Worm (Caenorhabditis elegans) whole organism, L2 larva: ENCODE measurements around the gene K08E3.2.

ENCODE experiments used
- C34F6.9 ChIP-seq: fragments of 150-350 bp; optimal IDR thresholded peaks from 2 replicates; lab custom pipeline; 2014; ENCODE audit warnings: missing biosample characterization, missing genetic modification characterization
- F13H6.1 ChIP-seq: sonication (generic microtip); optimal IDR thresholded peaks from 2 replicates; lab custom pipeline; 2016; ENCODE audit warnings: missing genetic modification characterization, missing compliant biosample characterization
- R02D3.7 ChIP-seq: fragments of 150-350 bp; optimal IDR thresholded peaks from 2 replicates; lab custom pipeline; 2014; ENCODE audit warnings: missing biosample characterization, missing genetic modification characterization
- Y55F3AM.14 ChIP-seq: fragments of 200-800 bp; sonication (Bioruptor generic); optimal IDR thresholded peaks from 2 replicates; lab custom pipeline; 2018; ENCODE audit warnings: mild to moderate bottlenecking, missing genetic modification characterization, missing compliant biosample characterization
- ZK546.5 ChIP-seq: sonication (generic microtip); optimal IDR thresholded peaks from 2 replicates; lab custom pipeline; 2017; ENCODE audit warnings: missing biosample characterization, missing genetic modification characterization
- alr-1 ChIP-seq: fragments of 150-350 bp; optimal IDR thresholded peaks from 2 replicates; lab custom pipeline; 2014; ENCODE audit warnings: missing biosample characterization, missing genetic modification characterization
- aly-2 ChIP-seq: fragments of 150-350 bp; optimal IDR thresholded peaks from 2 replicates; lab custom pipeline; 2014; ENCODE audit warnings: missing biosample characterization, missing genetic modification characterization
- ama-1 ChIP-seq: fragments of 150-350 bp; optimal IDR thresholded peaks from 2 replicates; lab custom pipeline; 2018; ENCODE audit warnings: inconsistent platforms
- blmp-1 ChIP-seq: sonication (generic microtip); optimal IDR thresholded peaks from 2 replicates; lab custom pipeline; 2017; ENCODE audit warnings: missing genetic modification characterization, mild to moderate bottlenecking, missing compliant biosample characterization, antibody characterized with exemption, moderate library complexity; ENCODE audit not compliant: insufficient read depth
- ceh-16 ChIP-seq: fragments of 150-350 bp; optimal IDR thresholded peaks from 2 replicates; lab custom pipeline; 2014; ENCODE audit warnings: missing biosample characterization, missing genetic modification characterization
- ceh-82 ChIP-seq: fragments of 150-350 bp; optimal IDR thresholded peaks from 2 replicates; lab custom pipeline; 2014; ENCODE audit warnings: missing biosample characterization, missing genetic modification characterization
- crh-2 ChIP-seq: sonication (generic microtip); optimal IDR thresholded peaks from 2 replicates; lab custom pipeline; 2017; ENCODE audit warnings: missing biosample characterization, missing genetic modification characterization
- dmd-4 ChIP-seq: sonication (generic microtip); optimal IDR thresholded peaks from 2 replicates; lab custom pipeline; 2017; ENCODE audit warnings: missing biosample characterization, missing genetic modification characterization
- egl-27 ChIP-seq: sonication (generic microtip); optimal IDR thresholded peaks from 3 replicates; lab custom pipeline; 2017; ENCODE audit warnings: missing biosample characterization, missing genetic modification reagents, missing genetic modification characterization
- elt-1 ChIP-seq: fragments of 150-350 bp; optimal IDR thresholded peaks from 2 replicates; lab custom pipeline; 2014; ENCODE audit warnings: missing biosample characterization, missing genetic modification characterization
- elt-3 ChIP-seq: sonication (generic microtip); optimal IDR thresholded peaks from 2 replicates; lab custom pipeline; 2017; ENCODE audit warnings: missing biosample characterization, missing genetic modification characterization
- fos-1 ChIP-seq: fragments of 150-350 bp; optimal IDR thresholded peaks from 2 replicates; lab custom pipeline; 2014; ENCODE audit warnings: missing biosample characterization, missing genetic modification characterization
- gmeb-1 ChIP-seq: fragments of 150-350 bp; optimal IDR thresholded peaks from 2 replicates; lab custom pipeline; 2014; ENCODE audit warnings: missing biosample characterization, missing genetic modification characterization
- lin-11 ChIP-seq: fragments of 150-350 bp; sonication (generic microtip); optimal IDR thresholded peaks from 2 replicates; lab custom pipeline; 2014; ENCODE audit warnings: missing biosample characterization, missing genetic modification characterization, inconsistent platforms, mixed read lengths
- lin-13 ChIP-seq: fragments of 150-350 bp; optimal IDR thresholded peaks from 2 replicates; lab custom pipeline; 2014; ENCODE audit warnings: missing biosample characterization, missing genetic modification reagents, missing genetic modification characterization
- lin-39 ChIP-seq: fragments of 150-350 bp; optimal IDR thresholded peaks from 2 replicates; lab custom pipeline; 2014; ENCODE audit warnings: missing biosample characterization, missing genetic modification reagents, missing genetic modification characterization
- lsy-2 ChIP-seq, 2 experiments: fragments of 150-350 bp in 1 of 2; sonication (generic microtip) in 1 of 2; optimal IDR thresholded peaks; 2 replicates each; lab custom pipeline; 2014 to 2017; ENCODE audit warnings: missing biosample characterization in 2 of 2, missing genetic modification characterization in 2 of 2
- mab-5 ChIP-seq: fragments of 150-350 bp; optimal IDR thresholded peaks from 2 replicates; lab custom pipeline; 2014; ENCODE audit warnings: missing biosample characterization, missing genetic modification characterization
- mbf-1 ChIP-seq: sonication (generic microtip); optimal IDR thresholded peaks from 2 replicates; lab custom pipeline; 2017; ENCODE audit warnings: missing biosample characterization, missing genetic modification characterization
- mdl-1 ChIP-seq, 2 experiments: fragments of 150-350 bp in 1 of 2; sonication (generic microtip) in 1 of 2; optimal IDR thresholded peaks; 2 replicates each; lab custom pipeline; 2017; ENCODE audit warnings: missing biosample characterization in 2 of 2, missing genetic modification characterization in 2 of 2
- nhr-10 ChIP-seq: sonication (generic microtip); optimal IDR thresholded peaks from 2 replicates; lab custom pipeline; 2017; ENCODE audit warnings: missing biosample characterization, missing genetic modification characterization
- nhr-11 ChIP-seq: fragments of 150-350 bp; optimal IDR thresholded peaks from 2 replicates; lab custom pipeline; 2014; ENCODE audit warnings: missing biosample characterization, missing genetic modification characterization
- nhr-12 ChIP-seq: fragments of 150-350 bp; optimal IDR thresholded peaks from 2 replicates; lab custom pipeline; 2014; ENCODE audit warnings: missing biosample characterization, missing genetic modification characterization
- nhr-129 ChIP-seq: fragments of 150-350 bp; optimal IDR thresholded peaks from 2 replicates; lab custom pipeline; 2014; ENCODE audit warnings: missing biosample characterization, missing genetic modification characterization
- nhr-21 ChIP-seq: fragments of 150-350 bp; optimal IDR thresholded peaks from 2 replicates; lab custom pipeline; 2014; ENCODE audit warnings: missing biosample characterization, missing genetic modification characterization
- nhr-23 ChIP-seq: fragments of 150-350 bp; optimal IDR thresholded peaks from 2 replicates; lab custom pipeline; 2014; ENCODE audit warnings: missing biosample characterization, missing genetic modification reagents, missing genetic modification characterization
- nhr-237 ChIP-seq: fragments of 150-350 bp; optimal IDR thresholded peaks from 2 replicates; lab custom pipeline; 2014; ENCODE audit warnings: missing biosample characterization, missing genetic modification characterization
- nhr-25 ChIP-seq: fragments of 150-350 bp; sonication (generic microtip); optimal IDR thresholded peaks from 3 replicates; lab custom pipeline; 2014; ENCODE audit warnings: missing biosample characterization, missing genetic modification characterization
- nhr-6 ChIP-seq: fragments of 150-350 bp; optimal IDR thresholded peaks from 2 replicates; lab custom pipeline; 2014; ENCODE audit warnings: missing biosample characterization, missing genetic modification characterization
- nhr-77 ChIP-seq: fragments of 150-350 bp; optimal IDR thresholded peaks from 2 replicates; lab custom pipeline; 2014; ENCODE audit warnings: missing biosample characterization, missing genetic modification characterization
- peb-1 ChIP-seq: fragments of 150-350 bp; optimal IDR thresholded peaks from 2 replicates; lab custom pipeline; 2014; ENCODE audit warnings: missing biosample characterization, missing genetic modification characterization
- sem-4 ChIP-seq: fragments of 150-350 bp; optimal IDR thresholded peaks from 2 replicates; lab custom pipeline; 2014; ENCODE audit warnings: missing biosample characterization, missing genetic modification reagents, missing genetic modification characterization
- skn-1 ChIP-seq: sonication (generic microtip); optimal IDR thresholded peaks from 2 replicates; lab custom pipeline; 2017; ENCODE audit warnings: missing biosample characterization, missing genetic modification characterization
- sma-3 ChIP-seq: sonication (generic microtip); optimal IDR thresholded peaks from 2 replicates; lab custom pipeline; 2016; ENCODE audit warnings: missing genetic modification reagents, missing genetic modification characterization, missing compliant biosample characterization
- sma-9 ChIP-seq, 2 experiments: fragments of 150-350 bp in 1 of 2; sonication (generic microtip) in 1 of 2; optimal IDR thresholded peaks; 2 replicates each; lab custom pipeline; 2014 to 2016; ENCODE audit warnings: missing genetic modification characterization in 2 of 2, mild to moderate bottlenecking in 1 of 2, missing biosample characterization in 1 of 2, missing compliant biosample characterization in 1 of 2, missing genetic modification reagents in 1 of 2, moderate library complexity in 1 of 2
- snpc-4 ChIP-seq: fragments of 150-350 bp; optimal IDR thresholded peaks from 2 replicates; lab custom pipeline; 2014; ENCODE audit warnings: missing biosample characterization, missing genetic modification characterization
- unc-39 ChIP-seq: fragments of 150-350 bp; optimal IDR thresholded peaks from 2 replicates; lab custom pipeline; 2014; ENCODE audit warnings: missing biosample characterization, missing genetic modification characterization
- unc-55 ChIP-seq: fragments of 150-350 bp; sonication (generic microtip); optimal IDR thresholded peaks from 3 replicates; lab custom pipeline; 2014; ENCODE audit warnings: missing biosample characterization, missing genetic modification reagents, missing genetic modification characterization
- unc-62 ChIP-seq: fragments of 150-350 bp; optimal IDR thresholded peaks from 2 replicates; lab custom pipeline; 2014; ENCODE audit warnings: missing biosample characterization, missing genetic modification reagents, missing genetic modification characterization
- zag-1 ChIP-seq: fragments of 150-350 bp; optimal IDR thresholded peaks from 2 replicates; lab custom pipeline; 2014; ENCODE audit warnings: missing biosample characterization, missing genetic modification characterization
- ztf-1 ChIP-seq: fragments of 200-800 bp; sonication (Bioruptor generic); conservative IDR thresholded peaks from 2 replicates; pipeline ENCODE4 v1.3.6; 2022; ENCODE audit warnings: missing genetic modification characterization, missing compliant biosample characterization
- ztf-11 ChIP-seq: sonication (generic microtip); optimal IDR thresholded peaks from 2 replicates; lab custom pipeline; 2017; ENCODE audit warnings: missing biosample characterization, missing genetic modification characterization
- ztf-4 ChIP-seq: fragments of 150-350 bp; optimal IDR thresholded peaks from 2 replicates; lab custom pipeline; 2014; ENCODE audit warnings: missing biosample characterization, missing genetic modification characterization

Gene K08E3.2

DNA sequence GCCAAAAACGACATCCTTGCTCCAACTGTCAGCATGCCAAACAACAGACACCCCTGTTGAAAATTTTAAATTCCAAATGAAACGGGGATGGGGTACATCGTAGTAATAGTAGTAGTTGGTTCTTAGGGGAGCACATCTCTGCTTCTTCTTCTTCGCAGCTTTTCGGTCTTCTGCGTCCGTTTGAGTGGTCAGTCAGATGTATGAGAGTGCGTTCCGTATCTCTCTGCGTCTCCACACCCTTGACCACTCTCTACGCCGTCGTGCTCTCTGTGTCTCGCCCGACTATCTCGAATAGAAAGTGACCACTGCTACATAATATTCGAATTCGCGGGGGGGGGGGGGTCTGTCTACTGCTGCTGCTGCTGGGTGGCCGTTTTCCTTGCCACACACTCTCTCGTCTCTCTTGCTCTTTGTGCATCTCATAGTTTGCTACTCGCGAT lies 35.6 kb downstream of the K08E3.2 start:
- TF ChIP-seq nhr-23 (no peak), elt-1 (tag; lab: Kevin White, UChicago) (no peak), zag-1 (tag; lab: Kevin White, UChicago) (peak; percentile 36), ztf-1 (GFP tag; lab: Robert Waterston, UW) (no peak), gmeb-1 (tag; lab: Kevin White, UChicago) (no peak), skn-1 (tag; lab: Kevin White, UChicago) (no peak), nhr-237 (no peak), sma-3 (GFP tag; lab: Kevin White, UChicago) (no peak), Y55F3AM.14 (GFP tag; lab: Kevin White, UChicago) (no peak), nhr-129 (no peak), dmd-4 (tag; lab: Kevin White, UChicago) (no peak), lin-11 (peak; percentile 27), unc-39 (no peak), alr-1 (tag; lab: Kevin White, UChicago) (no peak), lsy-2 (tag; optimal IDR thresholded peaks at IDR 0.05; lab: Kevin White, UChicago) (peak in 1 of 2 experiments; percentile 67), unc-62 (GFP tag; lab: Kevin White, UChicago) (no peak), F13H6.1 (tag; lab: Kevin White, UChicago) (peak; percentile 99), egl-27 (tag; lab: Kevin White, UChicago) (no peak), R02D3.7 (tag; lab: Kevin White, UChicago) (no peak), sma-9 (GFP tag; optimal IDR thresholded peaks at IDR 0.05; lab: Kevin White, UChicago) (peak; percentile 87), sma-9 (tag; optimal IDR thresholded peaks at IDR 0.05; lab: Kevin White, UChicago) (no peak), ceh-16 (tag; lab: Kevin White, UChicago) (no peak), snpc-4 (no peak), mab-5 (tag; lab: Kevin White, UChicago) (peak; percentile 35), lin-39 (tag; lab: Kevin White, UChicago) (no peak), aly-2 (no peak), elt-3 (tag; lab: Kevin White, UChicago) (no peak), fos-1 (tag; lab: Kevin White, UChicago) (peak; percentile 7), nhr-12 (no peak), mbf-1 (tag; lab: Kevin White, UChicago) (no peak), nhr-25 (tag; lab: Kevin White, UChicago) (no peak), mdl-1 (tag; optimal IDR thresholded peaks at IDR 0.05; lab: Kevin White, UChicago) (peak in 1 of 2 experiments; percentile 40), nhr-77 (tag; lab: Kevin White, UChicago) (no peak), C34F6.9 (tag; lab: Kevin White, UChicago) (peak; percentile 16), blmp-1 (peak; percentile 9), ztf-11 (tag; lab: Kevin White, UChicago) (no peak), ztf-4 (no peak), ceh-82 (no peak), ZK546.5 (no peak), nhr-10 (no peak), nhr-21 (tag; lab: Kevin White, UChicago) (no peak), lin-13 (GFP tag; lab: Kevin White, UChicago) (peak; percentile 62), sem-4 (tag; lab: Kevin White, UChicago) (peak; percentile 41), crh-2 (tag; lab: Kevin White, UChicago) (no peak), nhr-11 (tag; lab: Kevin White, UChicago) (no peak), nhr-6 (no peak), ama-1 (no peak), peb-1 (tag; lab: Kevin White, UChicago) (no peak), unc-55 (GFP tag; lab: Kevin White, UChicago) (peak; percentile 54)
- TF ChIP-seq, all 48 proteins: peak for 13
